Fruit fly (Drosophila melanogaster) Kc167 (cell line): ENCODE measurements around the gene CG7031.

Experiments
- Myc ChIP-seq: fragments of >200 bp; optimal IDR thresholded peaks from 2 replicates; lab custom pipeline; 2017; ENCODE audit warnings: missing external identifiers
- Sin3A ChIP-seq: fragments of >200 bp; optimal IDR thresholded peaks from 2 replicates; lab custom pipeline; 2018; ENCODE audit warnings: missing external identifiers
- psq ChIP-seq: fragments of >200 bp; optimal IDR thresholded peaks from 2 replicates; lab custom pipeline; 2017; ENCODE audit warnings: missing external identifiers

DNA sequence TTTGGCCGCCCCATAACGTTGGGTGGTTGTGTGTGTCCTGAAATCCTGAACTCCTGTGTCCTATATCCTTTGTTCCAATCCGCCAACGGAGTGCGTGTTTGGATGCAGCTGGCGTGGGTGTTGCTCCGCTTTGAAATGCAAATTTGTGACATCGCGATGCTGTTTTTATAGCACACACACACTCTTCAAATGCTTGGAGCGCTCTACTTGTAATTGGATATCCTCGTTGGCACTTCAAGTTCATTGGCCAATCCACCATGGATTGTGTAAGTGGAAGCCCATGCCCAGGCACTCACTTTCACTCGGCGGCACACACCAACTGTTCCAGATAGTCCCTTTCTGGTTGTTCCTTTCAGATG lies 12.0 kb downstream of the CG7031 start, which contains the start of gene CG13840:
- no peak for TF ChIP-seq Sin3A (lab: Kevin White, UChicago)
- no peak for TF ChIP-seq Myc
- no peak for TF ChIP-seq psq (lab: Kevin White, UChicago)
